Worm (Caenorhabditis elegans): ENCODE data around the gene npr-12.

- no peak for TF ChIP-seq pag-3 (tag; optimal IDR thresholded peaks at IDR 0.05; ENCODE audit: borderline replicate concordance, insufficient read depth)
- no peak for TF ChIP-seq tbx-2 (tag; optimal IDR thresholded peaks at IDR 0.05)
- TF ChIP-seq nhr-11 (tag; optimal IDR thresholded peaks at IDR 0.05): no peak
- TF ChIP-seq nhr-12 (tag; optimal IDR thresholded peaks at IDR 0.05): no peak
- TF ChIP-seq lir-3 (tag; optimal IDR thresholded peaks at IDR 0.05; ENCODE audit: poor library complexity): no peak
These were observed 57.7 kb downstream of the npr-12 start for ce11 chrIV:6879666-6880210.

All from whole organism, L1 larva.